Worm (Caenorhabditis elegans) whole organism, L3 larva: Measurements from ENCODE around the gene F09C6.15.

Experiments used
- R02D3.7 ChIP-seq: fragments of 150-350 bp; optimal IDR thresholded peaks from 2 replicates; lab custom pipeline; 2014; ENCODE audit warnings: missing biosample characterization, missing genetic modification characterization
- ZK546.5 ChIP-seq: sonication (generic microtip); optimal IDR thresholded peaks from 2 replicates; lab custom pipeline; 2017; ENCODE audit warnings: missing biosample characterization, missing genetic modification characterization
- ama-1 ChIP-seq: fragments of 150-350 bp; optimal IDR thresholded peaks from 2 replicates; lab custom pipeline; 2018
- ceh-16 ChIP-seq: sonication (generic microtip); optimal IDR thresholded peaks from 2 replicates; lab custom pipeline; 2017; ENCODE audit warnings: missing biosample characterization, missing genetic modification characterization
- ceh-28 ChIP-seq: fragments of 150-350 bp; optimal IDR thresholded peaks from 2 replicates; lab custom pipeline; 2014; ENCODE audit warnings: missing biosample characterization, missing genetic modification reagents, missing genetic modification characterization
- ceh-82 ChIP-seq: fragments of 150-350 bp; optimal IDR thresholded peaks from 2 replicates; lab custom pipeline; 2014; ENCODE audit warnings: missing biosample characterization, missing genetic modification characterization
- ceh-9 ChIP-seq: sonication (generic microtip); optimal IDR thresholded peaks from 2 replicates; lab custom pipeline; 2018; ENCODE audit warnings: missing biosample characterization, missing genetic modification characterization
- daf-12 ChIP-seq: fragments of 150-350 bp; optimal IDR thresholded peaks from 2 replicates; lab custom pipeline; 2014; ENCODE audit warnings: missing biosample characterization, missing genetic modification reagents, missing genetic modification characterization
- egl-27 ChIP-seq: sonication (generic microtip); optimal IDR thresholded peaks from 4 replicates; lab custom pipeline; 2017; ENCODE audit warnings: missing biosample characterization, missing genetic modification reagents, missing genetic modification characterization
- egl-5 ChIP-seq: fragments of 150-350 bp; optimal IDR thresholded peaks from 2 replicates; lab custom pipeline; 2017; ENCODE audit warnings: missing biosample characterization, missing genetic modification reagents, missing genetic modification characterization, inconsistent platforms
- elt-1 ChIP-seq: fragments of 150-350 bp; optimal IDR thresholded peaks from 2 replicates; lab custom pipeline; 2014; ENCODE audit warnings: missing biosample characterization, missing genetic modification characterization
- elt-2 ChIP-seq: sonication (generic microtip); optimal IDR thresholded peaks from 2 replicates; lab custom pipeline; 2016; ENCODE audit warnings: missing genetic modification reagents, mild to moderate bottlenecking, missing genetic modification characterization, missing compliant biosample characterization
- elt-3 ChIP-seq, 3 experiments: fragments of 150-350 bp in 1 of 3; sonication (generic microtip) in 2 of 3; optimal IDR thresholded peaks; 2 replicates in 2 of 3; 4 replicates in 1 of 3; lab custom pipeline; 2014 to 2017; ENCODE audit warnings: missing biosample characterization in 3 of 3, missing genetic modification characterization in 3 of 3
- eor-1 ChIP-seq, 2 experiments: fragments of 150-350 bp; optimal IDR thresholded peaks; 2 replicates each; lab custom pipeline; 2014 to 2018; ENCODE audit warnings: missing biosample characterization in 2 of 2, missing genetic modification characterization in 2 of 2
- fkh-10 ChIP-seq: sonication (generic microtip); optimal IDR thresholded peaks from 2 replicates; lab custom pipeline; 2017; ENCODE audit warnings: missing biosample characterization, missing genetic modification reagents, missing genetic modification characterization
- fkh-2 ChIP-seq: fragments of 150-350 bp; optimal IDR thresholded peaks from 2 replicates; lab custom pipeline; 2014; ENCODE audit warnings: missing biosample characterization, missing genetic modification reagents, missing genetic modification characterization
- fos-1 ChIP-seq: fragments of 150-350 bp; optimal IDR thresholded peaks from 2 replicates; lab custom pipeline; 2014; ENCODE audit warnings: missing biosample characterization, missing genetic modification characterization
- hmg-11 ChIP-seq: sonication (generic microtip); optimal IDR thresholded peaks from 2 replicates; lab custom pipeline; 2016; ENCODE audit warnings: missing genetic modification characterization, missing compliant biosample characterization
- jun-1 ChIP-seq: fragments of 150-350 bp; optimal IDR thresholded peaks from 2 replicates; lab custom pipeline; 2014; ENCODE audit warnings: missing biosample characterization, missing genetic modification reagents, missing genetic modification characterization
- lin-15B ChIP-seq: fragments of 150-350 bp; optimal IDR thresholded peaks from 2 replicates; lab custom pipeline; 2014; ENCODE audit warnings: missing biosample characterization, missing genetic modification characterization
- lin-39 ChIP-seq: fragments of 150-350 bp; optimal IDR thresholded peaks from 2 replicates; lab custom pipeline; 2018; ENCODE audit warnings: missing biosample characterization, missing genetic modification reagents, missing genetic modification characterization
- mdl-1 ChIP-seq: fragments of 150-350 bp; optimal IDR thresholded peaks from 2 replicates; lab custom pipeline; 2014; ENCODE audit warnings: missing biosample characterization, missing genetic modification characterization
- mml-1 ChIP-seq: fragments of 150-350 bp; sonication (generic microtip); optimal IDR thresholded peaks from 3 replicates; lab custom pipeline; 2014; ENCODE audit warnings: missing biosample characterization, missing genetic modification characterization
- nfya-1 ChIP-seq: sonication (generic microtip); optimal IDR thresholded peaks from 2 replicates; lab custom pipeline; 2017; ENCODE audit warnings: missing genetic modification characterization, mild to moderate bottlenecking, missing compliant biosample characterization, antibody characterized with exemption, moderate library complexity; ENCODE audit not compliant: insufficient read depth
- nhr-12 ChIP-seq: fragments of 150-350 bp; optimal IDR thresholded peaks from 2 replicates; lab custom pipeline; 2014; ENCODE audit warnings: missing biosample characterization, missing genetic modification characterization
- nhr-23 ChIP-seq: fragments of 150-350 bp; optimal IDR thresholded peaks from 2 replicates; lab custom pipeline; 2014; ENCODE audit warnings: missing biosample characterization, missing genetic modification reagents, missing genetic modification characterization
- nhr-237 ChIP-seq: fragments of 150-350 bp; optimal IDR thresholded peaks from 2 replicates; lab custom pipeline; 2014; ENCODE audit warnings: missing biosample characterization, missing genetic modification characterization
- nhr-25 ChIP-seq: sonication (generic microtip); optimal IDR thresholded peaks from 2 replicates; lab custom pipeline; 2017; ENCODE audit warnings: missing biosample characterization, missing genetic modification characterization
- nhr-28 ChIP-seq: fragments of 150-350 bp; optimal IDR thresholded peaks from 2 replicates; lab custom pipeline; 2014; ENCODE audit warnings: missing biosample characterization, missing genetic modification characterization
- nhr-43 ChIP-seq: sonication (generic microtip); optimal IDR thresholded peaks from 2 replicates; lab custom pipeline; 2016; ENCODE audit warnings: mild to moderate bottlenecking, missing genetic modification characterization, missing compliant biosample characterization; ENCODE audit not compliant: poor library complexity, severe bottlenecking
- nhr-67 ChIP-seq: fragments of 150-350 bp; optimal IDR thresholded peaks from 2 replicates; lab custom pipeline; 2014; ENCODE audit warnings: missing biosample characterization, missing genetic modification characterization
- nhr-77 ChIP-seq: fragments of 150-350 bp; optimal IDR thresholded peaks from 2 replicates; lab custom pipeline; 2014; ENCODE audit warnings: missing biosample characterization, missing genetic modification characterization
- pha-4 ChIP-seq: fragments of 150-350 bp; optimal IDR thresholded peaks from 2 replicates; lab custom pipeline; 2014; ENCODE audit warnings: missing biosample characterization, missing genetic modification reagents, missing genetic modification characterization
- pqm-1 ChIP-seq: fragments of 150-350 bp; optimal IDR thresholded peaks from 2 replicates; lab custom pipeline; 2017; ENCODE audit warnings: missing biosample characterization, missing genetic modification characterization, inconsistent platforms
- skn-1 ChIP-seq: fragments of 150-350 bp; optimal IDR thresholded peaks from 2 replicates; lab custom pipeline; 2014; ENCODE audit warnings: missing biosample characterization, missing genetic modification characterization
- snpc-4 ChIP-seq: fragments of 150-350 bp; optimal IDR thresholded peaks from 2 replicates; lab custom pipeline; 2014; ENCODE audit warnings: missing biosample characterization, missing genetic modification characterization
- tbx-2 ChIP-seq: sonication (generic microtip); optimal IDR thresholded peaks from 2 replicates; lab custom pipeline; 2016; ENCODE audit warnings: mild to moderate bottlenecking, missing genetic modification characterization, missing compliant biosample characterization
- unc-39 ChIP-seq: sonication (generic microtip); optimal IDR thresholded peaks from 4 replicates; lab custom pipeline; 2017; ENCODE audit warnings: missing biosample characterization, missing genetic modification characterization
- unc-62 ChIP-seq: fragments of 150-350 bp; sonication (generic microtip); optimal IDR thresholded peaks from 4 replicates; lab custom pipeline; 2014; ENCODE audit warnings: missing biosample characterization, missing genetic modification reagents, missing genetic modification characterization
- zag-1 ChIP-seq: fragments of 150-350 bp; optimal IDR thresholded peaks from 2 replicates; lab custom pipeline; 2014; ENCODE audit warnings: missing biosample characterization, missing genetic modification characterization
- ztf-4 ChIP-seq: fragments of 150-350 bp; optimal IDR thresholded peaks from 2 replicates; lab custom pipeline; 2014; ENCODE audit warnings: missing biosample characterization, missing genetic modification characterization

F09C6.15 gene

ce11 chrV:16874966-16875365, 18.6 kb upstream of the F09C6.15 start, which contains the start of gene F49A5.10:
F49A5.10 (plus strand) TSS chrV:16875266.
- no peak for TF ChIP-seq zag-1 (tag; lab: Kevin White, UChicago)
- no peak for TF ChIP-seq R02D3.7 (tag; lab: Kevin White, UChicago)
- no peak for TF ChIP-seq snpc-4 (tag; lab: Kevin White, UChicago)
- TF ChIP-seq pqm-1, result no peak
- TF ChIP-seq daf-12 (tag; lab: Kevin White, UChicago), result no peak
- no peak for TF ChIP-seq nhr-25 (tag; lab: Kevin White, UChicago)
- TF ChIP-seq ZK546.5 (tag; lab: Kevin White, UChicago), result no peak
- TF ChIP-seq nhr-28, result no peak
- no peak for TF ChIP-seq eor-1 (tag; optimal IDR thresholded peaks at IDR 0.05; lab: Kevin White, UChicago)
- no peak for TF ChIP-seq lin-39 (tag; lab: Kevin White, UChicago)
- no peak for TF ChIP-seq nhr-23 (tag; lab: Kevin White, UChicago)
- no peak for TF ChIP-seq ceh-16
- no peak for TF ChIP-seq mdl-1 (tag; lab: Kevin White, UChicago)
- TF ChIP-seq elt-2, result no peak
- TF ChIP-seq nhr-237 (tag; lab: Kevin White, UChicago), result no peak
- no peak for TF ChIP-seq lin-15B (tag; lab: Kevin White, UChicago)
- TF ChIP-seq nfya-1 (tag; lab: Kevin White, UChicago), result no peak
- TF ChIP-seq egl-5, result no peak

DNA sequence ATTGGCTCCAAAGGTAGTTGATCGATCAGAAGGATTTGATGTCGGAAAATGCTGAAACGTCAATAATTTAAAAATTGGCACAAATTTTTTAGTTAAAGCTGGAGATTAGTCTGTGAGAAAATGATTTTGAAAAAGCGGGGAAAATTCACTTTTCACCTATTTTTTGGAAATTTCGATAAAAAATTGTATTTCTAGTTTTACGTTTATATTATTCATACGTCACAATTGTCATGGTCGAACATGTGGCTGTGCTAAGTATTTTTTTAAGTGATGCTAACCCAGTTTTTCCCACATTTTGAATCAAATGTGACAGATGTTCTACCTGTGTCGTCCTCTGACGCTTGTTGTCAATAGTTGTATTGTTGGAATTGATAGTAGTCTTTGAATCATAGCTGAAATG, 14.0 kb upstream of the F09C6.15 start:
- TF ChIP-seq nhr-77 (tag; lab: Kevin White, UChicago), result no peak
- no peak for TF ChIP-seq egl-27
- TF ChIP-seq elt-1, result no peak
- TF ChIP-seq jun-1 (tag; lab: Kevin White, UChicago), result no peak
- TF ChIP-seq nhr-12 (tag; lab: Kevin White, UChicago), result no peak
- no peak for TF ChIP-seq nfya-1 (tag; lab: Kevin White, UChicago)
- no peak for TF ChIP-seq nhr-25 (tag; lab: Kevin White, UChicago)
- TF ChIP-seq pha-4 (tag; lab: Kevin White, UChicago), result no peak
- no peak for TF ChIP-seq skn-1 (tag; lab: Kevin White, UChicago)
- no peak for TF ChIP-seq fkh-2 (tag; lab: Kevin White, UChicago)

DNA sequence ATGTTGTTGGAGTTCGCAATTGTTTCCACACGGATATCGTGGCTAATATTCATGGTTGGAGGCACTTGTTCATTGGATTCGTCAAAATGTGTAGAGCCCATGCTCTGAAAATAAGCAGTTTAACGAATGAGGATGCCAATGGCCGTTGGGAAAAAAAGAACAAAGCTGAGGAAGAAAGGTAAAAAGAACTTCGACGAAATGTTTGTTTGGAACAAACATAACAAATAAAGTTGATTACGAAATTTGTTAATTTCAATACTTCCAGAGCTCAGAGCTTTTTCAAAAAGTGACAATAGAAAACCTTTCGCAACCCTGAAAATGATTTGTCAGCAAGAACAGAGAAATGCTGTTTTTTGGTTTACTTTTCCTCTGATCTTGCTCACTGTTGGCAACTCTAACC, 13.5 kb upstream of the F09C6.15 start, which contains the start of gene F09C6.3:
Gene F09C6.3, minus strand, starts transcription at position 101 of the 400 bp plus-strand sequence.
- TF ChIP-seq elt-1 (no peak), unc-62 (GFP tag; lab: Kevin White, UChicago) (no peak), tbx-2 (tag; lab: Kevin White, UChicago) (no peak), snpc-4 (tag; lab: Kevin White, UChicago) (no peak), zag-1 (tag; lab: Kevin White, UChicago) (no peak), fkh-10 (GFP tag; lab: Kevin White, UChicago) (no peak), daf-12 (tag; lab: Kevin White, UChicago) (no peak), R02D3.7 (tag; lab: Kevin White, UChicago) (no peak), nhr-23 (tag; lab: Kevin White, UChicago) (no peak), nhr-25 (tag; lab: Kevin White, UChicago) (no peak), ceh-82 (tag; lab: Kevin White, UChicago) (no peak), fos-1 (tag; lab: Kevin White, UChicago) (no peak), elt-2 (no peak), nhr-43 (no peak), ceh-28 (tag; lab: Kevin White, UChicago) (no peak), mml-1 (tag; lab: Kevin White, UChicago) (no peak), nfya-1 (tag; lab: Kevin White, UChicago) (no peak), skn-1 (tag; lab: Kevin White, UChicago) (no peak)

ce11 chrV:16880679-16881078, 12.9 kb upstream of the F09C6.15 start, which contains the start of gene F09C6.14:
F09C6.14 (plus strand) TSS chrV:16880979.
- TF ChIP-seq ztf-4 (no peak), fos-1 (tag; lab: Kevin White, UChicago) (no peak), nhr-67 (no peak), nhr-23 (tag; lab: Kevin White, UChicago) (no peak), unc-39 (tag; lab: Kevin White, UChicago) (no peak), nhr-12 (tag; lab: Kevin White, UChicago) (no peak), ama-1 (lab: Kevin White, UChicago) (no peak), daf-12 (tag; lab: Kevin White, UChicago) (no peak), elt-2 (no peak), ZK546.5 (tag; lab: Kevin White, UChicago) (no peak), egl-5 (no peak), ceh-9 (no peak), elt-3 (tag; optimal IDR thresholded peaks at IDR 0.05; lab: Kevin White, UChicago) (no peak), lin-39 (tag; lab: Kevin White, UChicago) (no peak), hmg-11 (tag; lab: Kevin White, UChicago) (no peak), nhr-28 (no peak), skn-1 (tag; lab: Kevin White, UChicago) (no peak), ceh-28 (tag; lab: Kevin White, UChicago) (no peak), nhr-237 (tag; lab: Kevin White, UChicago) (no peak), nhr-43 (no peak)
